Worm (Caenorhabditis elegans) whole organism, L4 larva: ENCODE data around the gene F16B4.2.

Source experiments
- Y5F2A.4 ChIP-seq: fragments of 200-800 bp; sonication (Bioruptor generic); optimal IDR thresholded peaks from 2 replicates; lab custom pipeline; 2018; ENCODE audit warnings: mild to moderate bottlenecking, missing genetic modification characterization, missing compliant biosample characterization
- ama-1 ChIP-seq: fragments of 150-350 bp; optimal IDR thresholded peaks from 2 replicates; lab custom pipeline; 2014; ENCODE audit warnings: inconsistent platforms, mixed read lengths
- ceh-82 ChIP-seq: sonication (generic microtip); optimal IDR thresholded peaks from 2 replicates; lab custom pipeline; 2017; ENCODE audit warnings: missing biosample characterization, missing genetic modification characterization
- dmd-8 ChIP-seq: fragments of 200-800 bp; sonication (Bioruptor generic); IDR thresholded peaks from 2 replicates; pipeline ENCODE4 v1.3.6; 2022; ENCODE audit warnings: missing genetic modification characterization, missing compliant biosample characterization
- lsy-2 ChIP-seq, 2 experiments: fragments of 150-350 bp in 1 of 2; sonication (generic microtip) in 1 of 2; optimal IDR thresholded peaks; 2 replicates each; lab custom pipeline; 2014 to 2017; ENCODE audit warnings: missing biosample characterization in 2 of 2, missing genetic modification characterization in 2 of 2
- nhr-10 ChIP-seq: fragments of 150-350 bp; optimal IDR thresholded peaks from 2 replicates; lab custom pipeline; 2014; ENCODE audit warnings: missing biosample characterization, missing genetic modification characterization
- ztf-11 ChIP-seq: fragments of 150-350 bp; optimal IDR thresholded peaks from 2 replicates; lab custom pipeline; 2014; ENCODE audit warnings: missing biosample characterization, missing genetic modification characterization

DNA sequence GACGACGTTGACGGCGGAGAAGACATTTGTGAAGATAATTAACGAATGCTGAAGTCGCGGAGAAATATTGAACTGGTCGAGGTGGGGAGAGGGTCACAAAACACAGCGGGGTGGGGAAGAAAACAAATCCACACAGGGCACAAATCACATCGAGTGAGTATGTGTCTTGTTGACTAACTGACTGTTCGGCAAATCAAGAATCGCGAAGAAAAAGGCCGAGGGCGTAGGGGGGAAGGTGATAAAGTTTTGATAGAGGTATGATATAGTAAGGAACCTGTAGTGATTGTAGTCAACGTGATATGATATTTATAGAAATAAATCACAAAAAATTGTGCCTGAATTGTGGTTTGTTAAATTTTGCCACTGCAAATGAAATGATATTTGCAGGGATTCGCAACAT, 7.0 kb downstream of the F16B4.2 start, which contains the start of gene nhr-178:
- TF ChIP-seq ama-1 (lab: Kevin White, UChicago) (no peak), ceh-82 (no peak), Y5F2A.4 (GFP tag; lab: Kevin White, UChicago) (no peak), ztf-11 (tag; lab: Kevin White, UChicago) (no peak), lsy-2 (tag; optimal IDR thresholded peaks at IDR 0.05; lab: Kevin White, UChicago) (peak in 1 of 2 experiments; percentile 28), dmd-8 (GFP tag; lab: Robert Waterston, UW) (no peak), nhr-10 (tag; lab: Kevin White, UChicago) (no peak)
